Worm (Caenorhabditis elegans): Measurements from ENCODE around the gene F35F11.2.

- no peak for TF ChIP-seq pqm-1 (tag; optimal IDR thresholded peaks at IDR 0.05)
- no peak for TF ChIP-seq pha-4 (tag; optimal IDR thresholded peaks at IDR 0.05)
- TF ChIP-seq ceh-24 (tag; optimal IDR thresholded peaks at IDR 0.05), result no peak
- TF ChIP-seq ama-1 (optimal IDR thresholded peaks at IDR 0.05), result no peak
- no peak for TF ChIP-seq tbx-2 (tag; optimal IDR thresholded peaks at IDR 0.05)
- no peak for TF ChIP-seq fkh-10 (GFP tag; optimal IDR thresholded peaks at IDR 0.05)
- TF ChIP-seq ceh-9 (tag; optimal IDR thresholded peaks at IDR 0.05), result no peak
- TF ChIP-seq ceh-2 (tag; optimal IDR thresholded peaks at IDR 0.05), result no peak
- no peak for TF ChIP-seq che-1 (tag; optimal IDR thresholded peaks at IDR 0.05)
Measured at ce11 chrIV:3999662-4000061, 40.4 kb upstream of the F35F11.2 start.

Data from whole organism, late embryonic.